Fruit fly (Drosophila melanogaster): ENCODE results near the gene Nt5a.

DNA sequence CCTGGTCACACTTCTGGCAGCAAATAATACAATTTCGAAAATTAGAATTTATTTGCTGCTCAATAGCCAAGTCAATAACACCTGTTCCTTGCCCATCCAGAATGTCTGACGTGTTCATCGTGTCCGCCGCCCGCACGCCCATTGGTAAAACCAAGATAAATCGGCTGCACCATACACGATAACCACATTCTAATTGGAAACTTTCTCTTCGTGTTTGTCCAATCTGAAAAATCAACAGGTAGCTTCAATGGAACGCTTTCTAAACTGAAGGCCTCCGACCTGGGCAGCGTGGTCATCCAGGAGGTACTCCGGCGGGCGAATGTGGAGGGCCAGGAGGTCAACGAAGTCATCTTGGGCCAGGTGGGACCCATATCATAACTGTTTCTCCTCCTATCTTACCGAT, 4.3 kb downstream of the Nt5a start:
- no peak for TF ChIP-seq usp (GFP tag; optimal IDR thresholded peaks at IDR 0.05)
- TF ChIP-seq dmrt93B (GFP tag; optimal IDR thresholded peaks at IDR 0.05), result no peak
- TF ChIP-seq h (GFP tag; optimal IDR thresholded peaks at IDR 0.05), result no peak
- no peak for TF ChIP-seq GATAd (GFP tag; optimal IDR thresholded peaks at IDR 0.05)
- no peak for TF ChIP-seq jim (GFP tag; optimal IDR thresholded peaks at IDR 0.05)
- no peak for TF ChIP-seq woc (GFP tag; optimal IDR thresholded peaks at IDR 0.05)
- TF ChIP-seq psq (GFP tag; optimal IDR thresholded peaks at IDR 0.05), result no peak
- no peak for TF ChIP-seq OdsH (GFP tag; optimal IDR thresholded peaks at IDR 0.05)
- TF ChIP-seq pan (optimal IDR thresholded peaks at IDR 0.05), result no peak
- TF ChIP-seq dsf (GFP tag; optimal IDR thresholded peaks at IDR 0.05; ENCODE audit: borderline replicate concordance), result no peak
